Worm (Caenorhabditis elegans) whole organism, young adult: ENCODE results near the gene H28G03.3.

ENCODE experiments used
- B0336.3 ChIP-seq: fragments of 200-800 bp; sonication (Bioruptor generic); IDR thresholded peaks from 2 replicates; pipeline ENCODE4 v1.3.6; 2022; ENCODE audit warnings: missing genetic modification characterization, missing compliant biosample characterization
- C06A6.2 ChIP-seq: fragments of 200-800 bp; sonication (Bioruptor generic); conservative IDR thresholded peaks from 2 replicates; pipeline ENCODE4 v1.3.6; 2022; ENCODE audit warnings: missing genetic modification characterization, missing compliant biosample characterization
- F52B5.7 ChIP-seq: sonication (generic microtip); optimal IDR thresholded peaks from 2 replicates; lab custom pipeline; 2016; ENCODE audit warnings: mild to moderate bottlenecking, missing genetic modification characterization, missing compliant biosample characterization
- F55B11.4 ChIP-seq: sonication (generic microtip); optimal IDR thresholded peaks from 2 replicates; lab custom pipeline; 2016; ENCODE audit warnings: missing compliant biosample characterization, missing genetic modification characterization, borderline replicate concordance; ENCODE audit not compliant: insufficient read depth
- F57C9.4 ChIP-seq: sonication (generic microtip); optimal IDR thresholded peaks from 2 replicates; lab custom pipeline; 2017; ENCODE audit warnings: mild to moderate bottlenecking, missing genetic modification characterization, missing compliant biosample characterization
- K12H6.12 ChIP-seq: fragments of 200-800 bp; sonication (Bioruptor generic); optimal IDR thresholded peaks from 2 replicates; lab custom pipeline; 2018; ENCODE audit warnings: mild to moderate bottlenecking, missing genetic modification characterization, missing compliant biosample characterization
- T07F8.4 ChIP-seq: sonication (generic microtip); optimal IDR thresholded peaks from 2 replicates; lab custom pipeline; 2016; ENCODE audit warnings: mild to moderate bottlenecking, missing genetic modification characterization, moderate library complexity, missing compliant biosample characterization
- Y53G8AR.9 ChIP-seq: fragments of 200-800 bp; sonication (Bioruptor generic); conservative IDR thresholded peaks from 2 replicates; pipeline ENCODE4 v1.3.6; 2022; ENCODE audit warnings: missing genetic modification reagents, missing genetic modification characterization, missing compliant biosample characterization
- Y56A3A.18 ChIP-seq: fragments of 200-800 bp; sonication (Bioruptor generic); IDR thresholded peaks from 2 replicates; pipeline ENCODE4 v1.3.6; 2022; ENCODE audit warnings: missing genetic modification reagents, missing genetic modification characterization, missing compliant biosample characterization
- Y79H2A.3 ChIP-seq: fragments of 200-800 bp; sonication (Bioruptor generic); conservative IDR thresholded peaks from 2 replicates; pipeline ENCODE4 v1.3.6; 2022; ENCODE audit warnings: missing genetic modification reagents, missing genetic modification characterization, missing compliant biosample characterization
- aptf-2 ChIP-seq: fragments of 200-800 bp; sonication (Bioruptor generic); conservative IDR thresholded peaks from 2 replicates; pipeline ENCODE4 v1.3.6; 2022; ENCODE audit warnings: missing genetic modification reagents, missing genetic modification characterization, missing compliant biosample characterization
- attf-5 ChIP-seq: fragments of 200-800 bp; sonication (Bioruptor generic); optimal IDR thresholded peaks from 2 replicates; lab custom pipeline; 2018; ENCODE audit warnings: mild to moderate bottlenecking, missing genetic modification characterization, missing compliant biosample characterization
- cebp-1 ChIP-seq, 2 experiments: fragments of 200-800 bp in 1 of 2; sonication (Bioruptor generic) in 1 of 2; sonication (generic microtip) in 1 of 2; IDR thresholded peaks in 1 of 2; optimal IDR thresholded peaks in 1 of 2; 2 replicates each; pipeline versions ENCODE4 v1.3.6 to Lab custom; 2017 to 2022; ENCODE audit warnings: missing compliant biosample characterization in 2 of 2, missing genetic modification characterization in 2 of 2, mild to moderate bottlenecking in 1 of 2, missing genetic modification reagents in 1 of 2, moderate library complexity in 1 of 2
- ceh-27 ChIP-seq: fragments of 200-800 bp; sonication (Bioruptor generic); optimal IDR thresholded peaks from 2 replicates; lab custom pipeline; 2018; ENCODE audit warnings: mild to moderate bottlenecking, missing genetic modification characterization, moderate library complexity, missing compliant biosample characterization
- ceh-40 ChIP-seq: fragments of 200-800 bp; sonication (Bioruptor generic); IDR thresholded peaks from 2 replicates; pipeline ENCODE4 v1.3.6; 2022; ENCODE audit warnings: missing genetic modification characterization, missing compliant biosample characterization
- ceh-79 ChIP-seq: sonication (generic microtip); optimal IDR thresholded peaks from 2 replicates; lab custom pipeline; 2017; ENCODE audit warnings: mild to moderate bottlenecking, missing genetic modification characterization, missing compliant biosample characterization
- chd-7 ChIP-seq: sonication (generic microtip); optimal IDR thresholded peaks from 2 replicates; lab custom pipeline; 2016; ENCODE audit warnings: mild to moderate bottlenecking, missing genetic modification characterization, moderate library complexity, missing compliant biosample characterization
- dox-1 ChIP-seq: fragments of 200-800 bp; sonication (Bioruptor generic); IDR thresholded peaks from 2 replicates; pipeline ENCODE4 v1.3.6; 2022; ENCODE audit warnings: missing genetic modification reagents, missing genetic modification characterization, missing compliant biosample characterization
- dpl-1 ChIP-seq: fragments of 150-350 bp; optimal IDR thresholded peaks from 2 replicates; lab custom pipeline; 2014; ENCODE audit warnings: missing biosample characterization, missing genetic modification reagents, missing genetic modification characterization
- egrh-3 ChIP-seq: fragments of 200-800 bp; sonication (Bioruptor generic); IDR thresholded peaks from 2 replicates; pipeline ENCODE4 v1.3.6; 2022; ENCODE audit warnings: missing genetic modification reagents, missing genetic modification characterization, missing compliant biosample characterization
- ekl-4 ChIP-seq: fragments of 200-800 bp; sonication (Bioruptor generic); IDR thresholded peaks from 2 replicates; pipeline ENCODE4 v1.3.6; 2022; ENCODE audit warnings: missing genetic modification reagents, missing genetic modification characterization, missing compliant biosample characterization
- ets-4 ChIP-seq: fragments of 200-800 bp; sonication (Bioruptor generic); optimal IDR thresholded peaks from 2 replicates; lab custom pipeline; 2018; ENCODE audit warnings: mild to moderate bottlenecking, missing genetic modification characterization, missing compliant biosample characterization
- hlh-26 ChIP-seq: fragments of 200-800 bp; sonication (Bioruptor generic); conservative IDR thresholded peaks from 2 replicates; pipeline ENCODE4 v1.3.6; 2022; ENCODE audit warnings: missing genetic modification reagents, missing genetic modification characterization, missing compliant biosample characterization
- hmg-1.2 ChIP-seq: fragments of 200-800 bp; sonication (Bioruptor generic); IDR thresholded peaks from 2 replicates; pipeline ENCODE4 v1.3.6; 2022; ENCODE audit warnings: missing genetic modification reagents, missing genetic modification characterization, missing compliant biosample characterization
- let-526 ChIP-seq: fragments of 200-800 bp; sonication (Bioruptor generic); IDR thresholded peaks from 2 replicates; pipeline ENCODE4 v1.3.6; 2022; ENCODE audit warnings: missing genetic modification reagents, missing genetic modification characterization, missing compliant biosample characterization
- lsy-27 ChIP-seq: sonication (generic microtip); optimal IDR thresholded peaks from 2 replicates; lab custom pipeline; 2017; ENCODE audit warnings: missing genetic modification characterization, mild to moderate bottlenecking, missing compliant biosample characterization, antibody characterized with exemption, missing genotype, borderline replicate concordance; ENCODE audit not compliant: insufficient read depth
- mxl-1 ChIP-seq: sonication (generic microtip); optimal IDR thresholded peaks from 2 replicates; lab custom pipeline; 2016; ENCODE audit warnings: missing genetic modification characterization, missing compliant biosample characterization
- nfya-1 ChIP-seq: sonication (generic microtip); optimal IDR thresholded peaks from 2 replicates; lab custom pipeline; 2017; ENCODE audit warnings: antibody characterized with exemption, missing compliant biosample characterization, missing genetic modification characterization, borderline replicate concordance; ENCODE audit not compliant: insufficient read depth
- nfya-2 ChIP-seq: fragments of 200-800 bp; sonication (Bioruptor generic); IDR thresholded peaks from 2 replicates; pipeline ENCODE4 v1.3.6; 2022; ENCODE audit warnings: missing genetic modification reagents, missing genetic modification characterization, missing compliant biosample characterization
- nhr-80 ChIP-seq: sonication (generic microtip); optimal IDR thresholded peaks from 2 replicates; lab custom pipeline; 2016; ENCODE audit warnings: missing genetic modification characterization, missing compliant biosample characterization
- rcor-1 ChIP-seq: fragments of 200-800 bp; sonication (Bioruptor generic); IDR thresholded peaks from 2 replicates; pipeline ENCODE4 v1.3.6; 2022; ENCODE audit warnings: missing genetic modification reagents, missing genetic modification characterization, missing compliant biosample characterization
- snpc-1.1 ChIP-seq: sonication (generic microtip); optimal IDR thresholded peaks from 2 replicates; lab custom pipeline; 2017; ENCODE audit warnings: missing genetic modification characterization, mild to moderate bottlenecking, missing compliant biosample characterization, antibody characterized with exemption, moderate library complexity, missing genotype, missing genetic modification reagents; ENCODE audit not compliant: insufficient read depth
- sptf-2 ChIP-seq: fragments of 200-800 bp; sonication (Bioruptor generic); optimal IDR thresholded peaks from 2 replicates; lab custom pipeline; 2018; ENCODE audit warnings: mild to moderate bottlenecking, missing genetic modification characterization, missing compliant biosample characterization
- tbp1 ChIP-seq: fragments of 200-800 bp; sonication (Bioruptor generic); optimal IDR thresholded peaks from 2 replicates; lab custom pipeline; 2018; ENCODE audit warnings: mild to moderate bottlenecking, missing genetic modification characterization, missing compliant biosample characterization
- unc-130 ChIP-seq: sonication (generic microtip); optimal IDR thresholded peaks from 2 replicates; lab custom pipeline; 2016; ENCODE audit warnings: missing genetic modification reagents, missing genetic modification characterization, missing compliant biosample characterization
- zim-3 ChIP-seq: sonication (generic microtip); optimal IDR thresholded peaks from 2 replicates; lab custom pipeline; 2017; ENCODE audit warnings: mild to moderate bottlenecking, missing genetic modification characterization, moderate library complexity, missing compliant biosample characterization
- ztf-25 ChIP-seq: fragments of 200-800 bp; sonication (Bioruptor generic); IDR thresholded peaks from 2 replicates; pipeline ENCODE4 v1.3.6; 2022; ENCODE audit warnings: missing genetic modification reagents, missing genetic modification characterization, missing compliant biosample characterization
- ztf-28 ChIP-seq: fragments of 200-800 bp; sonication (Bioruptor generic); IDR thresholded peaks from 2 replicates; pipeline ENCODE4 v1.3.6; 2022; ENCODE audit warnings: missing genetic modification reagents, missing genetic modification characterization, missing compliant biosample characterization

Gene H28G03.3

DNA sequence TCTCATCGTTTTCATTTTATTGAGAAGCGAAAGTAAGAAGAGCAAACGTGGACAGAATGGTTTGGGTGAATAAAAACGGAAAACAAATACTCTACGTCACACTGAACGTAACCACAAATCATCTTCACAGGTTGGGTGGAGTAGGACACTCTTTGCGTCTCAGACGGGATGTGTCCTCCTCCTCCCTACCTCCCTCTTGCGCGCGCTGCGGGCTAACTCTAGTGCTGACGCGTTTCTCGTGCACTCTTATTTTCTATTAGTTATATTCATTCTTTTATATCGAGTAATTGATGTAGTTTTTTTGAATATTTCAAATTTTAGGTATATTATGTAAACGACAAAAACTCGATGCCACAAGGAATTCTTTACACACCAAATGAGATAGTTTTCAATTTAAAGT lies 17.9 kb upstream of the H28G03.3 start, which contains the start of gene Y34B4A.7 (continued):
- TF ChIP-seq attf-5 (GFP tag; lab: Kevin White, UChicago): peak; percentile 51
- TF ChIP-seq, all 124 proteins: peak for 11

DNA sequence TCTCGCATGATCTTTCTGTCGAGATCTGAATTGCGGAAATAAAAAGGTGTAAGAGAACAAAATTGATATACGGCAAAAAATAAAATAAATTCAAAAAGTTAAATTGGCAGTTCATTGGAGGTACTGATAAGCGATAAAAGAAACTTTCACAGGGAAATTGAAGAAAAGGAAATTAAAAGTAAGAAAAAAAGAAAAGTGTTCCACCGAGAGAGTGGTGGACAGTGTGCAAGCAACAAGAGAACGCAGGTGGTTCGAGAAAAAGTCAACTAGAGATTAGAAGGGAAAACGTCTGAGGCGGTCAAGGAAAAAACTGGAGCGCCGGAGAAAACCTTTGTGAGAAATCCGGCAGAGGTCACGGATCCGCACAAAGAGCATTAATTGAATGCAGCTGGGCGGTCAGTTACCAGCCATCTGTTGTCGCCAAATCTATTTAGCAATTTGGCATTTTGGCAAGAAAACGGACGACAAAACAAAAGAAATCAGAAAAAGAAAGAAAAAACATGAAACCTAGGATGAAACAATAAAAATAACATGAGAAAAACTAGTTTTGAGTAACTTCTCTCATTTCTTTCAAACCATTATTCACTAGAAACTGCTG lies 17.3 kb upstream of the H28G03.3 start, which contains the start of gene mtm-5:
Gene mtm-5 (minus strand): TSS at position 27 of the 598 bp plus-strand sequence.
- TF ChIP-seq ztf-25 (GFP tag; lab: Robert Waterston, UW) (no peak), unc-130 (no peak), Y79H2A.3 (GFP tag; lab: Robert Waterston, UW) (no peak), ekl-4 (GFP tag; lab: Robert Waterston, UW) (no peak), nhr-80 (tag; lab: Kevin White, UChicago) (peak; percentile 85), cebp-1 (GFP tag; IDR thresholded peaks at IDR 0.05; lab: Robert Waterston, UW) (no peak), cebp-1 (tag; optimal IDR thresholded peaks at IDR 0.05; lab: Kevin White, UChicago) (no peak), C06A6.2 (GFP tag; lab: Robert Waterston, UW) (no peak), attf-5 (GFP tag; lab: Kevin White, UChicago) (peak; percentile 21), egrh-3 (GFP tag; lab: Robert Waterston, UW) (no peak), Y53G8AR.9 (GFP tag; lab: Robert Waterston, UW) (no peak), dox-1 (GFP tag; lab: Robert Waterston, UW) (peak; percentile 39; the same call in 1 of the 2 replicates), B0336.3 (GFP tag; lab: Robert Waterston, UW) (no peak), mxl-1 (tag; lab: Kevin White, UChicago) (no peak), K12H6.12 (no peak), ets-4 (no peak), F57C9.4 (no peak), chd-7 (no peak), let-526 (GFP tag; lab: Robert Waterston, UW) (no peak), hmg-1.2 (GFP tag; lab: Robert Waterston, UW) (peak; percentile 80; the same call in 1 of the 2 replicates), ceh-27 (GFP tag; lab: Kevin White, UChicago) (no peak), tbp1 (GFP tag; lab: Kevin White, UChicago) (no peak), rcor-1 (no peak)

DNA sequence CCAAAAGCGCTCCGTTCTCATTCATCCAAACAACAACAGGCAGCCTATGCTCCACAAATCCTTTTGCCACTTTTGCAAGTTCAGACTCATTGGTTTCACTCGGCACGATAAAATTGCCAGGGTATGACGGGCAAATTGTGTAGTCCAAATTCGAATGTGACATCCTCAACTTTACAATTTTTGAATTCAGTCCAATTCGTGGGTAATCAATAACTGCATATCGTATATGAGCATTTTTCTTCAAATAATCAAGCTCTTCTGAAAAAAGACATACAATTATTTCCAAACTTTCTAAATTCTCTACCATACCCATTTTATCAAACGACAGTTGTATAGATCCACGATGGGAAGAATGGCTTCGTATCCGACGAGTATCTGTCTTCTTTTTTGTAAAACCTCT lies 12.1 kb upstream of the H28G03.3 start:
- no peak for TF ChIP-seq cebp-1 (GFP tag; IDR thresholded peaks at IDR 0.05; lab: Robert Waterston, UW)
- TF ChIP-seq cebp-1 (tag; optimal IDR thresholded peaks at IDR 0.05; lab: Kevin White, UChicago): no peak
- no peak for TF ChIP-seq aptf-2 (GFP tag; lab: Robert Waterston, UW)
- TF ChIP-seq dpl-1 (GFP tag; lab: Kevin White, UChicago): no peak
- no peak for TF ChIP-seq nfya-2 (GFP tag; lab: Robert Waterston, UW)
- no peak for TF ChIP-seq ceh-40 (GFP tag; lab: Robert Waterston, UW)
- no peak for TF ChIP-seq nhr-80 (tag; lab: Kevin White, UChicago)
- no peak for TF ChIP-seq lsy-27
- no peak for TF ChIP-seq hmg-1.2 (GFP tag; lab: Robert Waterston, UW)
- no peak for TF ChIP-seq hlh-26
- no peak for TF ChIP-seq nfya-1
- TF ChIP-seq Y56A3A.18 (GFP tag; lab: Robert Waterston, UW): no peak
- TF ChIP-seq zim-3 (tag; lab: Kevin White, UChicago): no peak
- TF ChIP-seq ceh-79 (tag; lab: Kevin White, UChicago): no peak
- TF ChIP-seq egrh-3 (GFP tag; lab: Robert Waterston, UW): no peak
- no peak for TF ChIP-seq F52B5.7
- no peak for TF ChIP-seq F55B11.4 (tag; lab: Kevin White, UChicago)
- TF ChIP-seq snpc-1.1 (tag; lab: Kevin White, UChicago): no peak
- TF ChIP-seq T07F8.4 (tag; lab: Kevin White, UChicago): no peak
- TF ChIP-seq ztf-28: no peak
- TF ChIP-seq sptf-2 (GFP tag; lab: Kevin White, UChicago): no peak
